Fruit fly (Drosophila melanogaster): Measurements from ENCODE around the gene B-H2.

DNA sequence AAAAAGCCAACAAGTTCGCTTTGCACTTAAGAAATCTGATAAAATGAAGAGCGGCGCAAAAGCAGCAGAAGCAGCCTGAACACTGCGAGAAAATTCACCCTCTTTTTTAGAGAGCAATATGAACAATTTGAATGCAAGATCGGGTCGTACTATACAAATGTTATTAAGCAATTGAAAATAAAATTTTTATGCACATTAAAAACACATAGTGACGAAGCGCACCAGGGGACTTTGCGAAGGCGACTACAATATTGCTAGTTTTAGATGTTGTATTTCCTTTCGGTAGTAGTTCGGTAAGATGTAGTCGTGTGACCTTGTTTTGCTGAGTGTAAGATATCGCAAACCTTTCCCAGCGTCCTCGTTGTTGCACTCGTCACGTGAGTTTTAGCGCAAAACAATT lies 37.2 kb downstream of the B-H2 start:
- TF ChIP-seq Dfd (GFP tag; optimal IDR thresholded peaks at IDR 0.05) (no peak), dmrt93B (GFP tag; optimal IDR thresholded peaks at IDR 0.05) (no peak), Myc (optimal IDR thresholded peaks at IDR 0.05) (no peak), CG9705 (GFP tag; optimal IDR thresholded peaks at IDR 0.05) (no peak), Rel (GFP tag; optimal IDR thresholded peaks at IDR 0.05) (no peak), Rel (tag; optimal IDR thresholded peaks at IDR 0.05) (no peak), Hr83 (GFP tag; optimal IDR thresholded peaks at IDR 0.05; ENCODE audit: poor library complexity, severe bottlenecking) (no peak), h (GFP tag; optimal IDR thresholded peaks at IDR 0.05) (peak; percentile 49), sage (GFP tag; optimal IDR thresholded peaks at IDR 0.05) (no peak), pan (optimal IDR thresholded peaks at IDR 0.05) (no peak), lola (GFP tag; optimal IDR thresholded peaks at IDR 0.05) (no peak)

Data from whole organism, wandering third instar larva.